Fruit fly (Drosophila melanogaster) whole organism: ENCODE data around the gene CG9853.

Experiments
- CG8478 ChIP-seq: fragments of >200 bp; optimal IDR thresholded peaks from 2 replicates; lab custom pipeline; 2018; ENCODE audit warnings: inconsistent platforms
- EcR ChIP-seq, 2 experiments: fragments of >200 bp; optimal IDR thresholded peaks; 2 replicates each; lab custom pipeline; 2017; ENCODE audit warnings: missing biosample characterization in 2 of 2, missing genetic modification characterization in 2 of 2, missing genetic modification reagents in 2 of 2
- pan ChIP-seq: fragments of >200 bp; optimal IDR thresholded peaks from 2 replicates; lab custom pipeline; 2017
- psq ChIP-seq: fragments of >200 bp; optimal IDR thresholded peaks from 2 replicates; lab custom pipeline; 2017
- usp ChIP-seq: fragments of >200 bp; optimal IDR thresholded peaks from 2 replicates; lab custom pipeline; 2017; ENCODE audit warnings: missing biosample characterization, missing genetic modification characterization, mixed read lengths

- TF ChIP-seq usp (GFP tag; lab: Kevin White, UChicago) (no peak), psq (lab: Kevin White, UChicago) (no peak), CG8478 (lab: Kevin White, UChicago) (no peak), EcR (GFP tag; optimal IDR thresholded peaks at IDR 0.05; lab: Kevin White, UChicago) (no peak), pan (lab: Kevin White, UChicago) (no peak)
These were observed 31.7 kb upstream of the CG9853 start, which contains the start of the genes eIF3a and CG1074 for dm6 chr3R:4433441-4434077.
